Fruit fly (Drosophila melanogaster) S2 (cell line): ENCODE data around the gene Nup358.
A peak's percentile ranks its signal among the peaks of the same experiment; 100 is the strongest.

Experiments used
- CG8478 ChIP-seq: fragments of >200 bp; optimal IDR thresholded peaks from 2 replicates; lab custom pipeline; 2018
- CTCF ChIP-seq, 2 experiments: fragments of >200 bp; optimal IDR thresholded peaks; 2 replicates each; lab custom pipeline; 2018

The Nup358 gene

dm6 chr3R:25236121-25236520 lies 13.0 kb upstream of the Nup358 start:
- TF ChIP-seq CG8478 (no peak), CTCF (optimal IDR thresholded peaks at IDR 0.05; lab: Kevin White, UChicago) (no peak)

DNA sequence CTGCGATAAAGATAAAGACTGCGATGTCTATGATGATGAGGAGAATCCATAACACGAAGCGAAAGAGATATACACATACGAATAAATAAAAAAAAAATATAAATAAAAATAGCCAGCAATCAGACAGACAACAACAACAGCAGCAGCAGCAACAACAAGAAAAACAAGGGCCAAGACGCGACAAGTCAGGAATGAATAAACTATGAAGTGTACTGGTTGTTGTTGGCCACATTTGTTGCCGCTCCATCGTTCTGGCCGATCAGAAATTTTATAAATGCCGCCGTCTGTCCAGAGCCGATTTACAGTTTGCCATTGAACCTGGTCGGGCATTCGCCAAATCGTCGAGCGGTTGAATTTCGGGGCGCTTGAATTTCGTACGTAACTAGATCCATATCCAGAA lies 11.8 kb upstream of the Nup358 start, which contains the start of gene Jhbp7:
Gene Jhbp7, plus strand, starts transcription at position 301 of the 400 bp plus-strand sequence.
- TF ChIP-seq CG8478 (no peak), CTCF (optimal IDR thresholded peaks at IDR 0.05; lab: Kevin White, UChicago) (no peak)

dm6 chr3R:25238771-25239700 lies 10.1 kb upstream of the Nup358 start:
- TF ChIP-seq CTCF (optimal IDR thresholded peaks at IDR 0.05; lab: Kevin White, UChicago) (no peak), CG8478 (no peak)

- TF ChIP-seq CG8478 (no peak), CTCF (optimal IDR thresholded peaks at IDR 0.05; lab: Kevin White, UChicago) (no peak)
Measured at dm6 chr3R:25239880-25240279, 9.3 kb upstream of the Nup358 start, which contains the start of gene to. Gene to, plus strand, starts transcription at chr3R:25240180.

dm6 chr3R:25241507-25242070 lies 7.6 kb upstream of the Nup358 start, which contains the start of gene CG11854:
Gene CG11854, plus strand, starts transcription at chr3R:25242020.
- TF ChIP-seq CTCF (optimal IDR thresholded peaks at IDR 0.05; lab: Kevin White, UChicago), result no peak
- no peak for TF ChIP-seq CG8478

- TF ChIP-seq CG8478 (no peak), CTCF (optimal IDR thresholded peaks at IDR 0.05; lab: Kevin White, UChicago) (peak; percentile 34 to 61)
Measured at dm6 chr3R:25245052-25245813, 3.9 kb upstream of the Nup358 start, which contains the start of gene bam. Gene bam, minus strand, starts transcription at chr3R:25245109.

DNA sequence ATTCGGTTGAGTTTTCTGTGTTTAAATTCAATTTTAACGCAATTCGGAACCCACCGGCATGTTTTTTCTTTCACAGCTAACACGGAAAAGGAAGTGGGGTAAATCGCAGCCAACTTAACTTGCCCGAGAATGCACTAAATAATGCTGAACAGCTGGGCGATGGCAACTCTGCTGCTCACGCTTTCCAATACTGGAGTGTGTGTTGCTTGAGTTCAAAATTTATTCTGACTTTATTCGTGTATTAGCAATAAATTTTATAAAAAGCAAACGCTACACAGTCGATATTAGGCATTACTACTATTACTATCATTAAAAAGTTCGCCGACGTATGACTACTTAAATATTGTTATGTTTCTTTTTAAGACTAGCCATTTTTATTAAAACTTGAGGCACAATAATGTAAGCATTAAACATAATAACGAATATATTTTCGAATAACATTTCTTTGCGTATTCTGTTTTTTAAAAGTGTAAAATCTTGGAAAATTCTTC lies 1.7 kb upstream of the Nup358 start, which contains the start of the genes RpS27 and Nup37:
Gene RpS27, minus strand, starts transcription at position 136 of the 491 bp plus-strand sequence.
Gene Nup37, plus strand, starts transcription at position 280 of the 491 bp plus-strand sequence.
- peak in 1 of 2 experiments; percentile 31 for TF ChIP-seq CTCF (optimal IDR thresholded peaks at IDR 0.05; lab: Kevin White, UChicago)
- no peak for TF ChIP-seq CG8478

dm6 chr3R:25258628-25259240 lies 9.6 kb downstream of the Nup358 start, which contains the start of gene CG11857:
Gene CG11857, plus strand, starts transcription at chr3R:25258898.
- TF ChIP-seq CG8478, result no peak
- peak; percentile 7 to 17 for TF ChIP-seq CTCF (optimal IDR thresholded peaks at IDR 0.05; lab: Kevin White, UChicago)

- no peak for TF ChIP-seq CG8478
Measured at dm6 chr3R:25260670-25261069, 11.5 kb downstream of the Nup358 start.

dm6 chr3R:25262322-25262761 lies 13.2 kb downstream of the Nup358 start, which contains the start of the genes Kdsr and CG11858:
Gene Kdsr, minus strand, starts transcription at chr3R:25262498.
Gene CG11858, plus strand, starts transcription at chr3R:25262741.
- TF ChIP-seq CG8478 (no peak), CTCF (optimal IDR thresholded peaks at IDR 0.05; lab: Kevin White, UChicago) (no peak)

dm6 chr3R:25265589-25266201 lies 16.5 kb downstream of the Nup358 start, which contains the start of the genes GlnRS and RIOK2:
Gene GlnRS, minus strand, starts transcription at chr3R:25265721.
Gene RIOK2, plus strand, starts transcription at chr3R:25265844.
- TF ChIP-seq CG8478, result no peak
- peak; percentile 0 to 51 for TF ChIP-seq CTCF (optimal IDR thresholded peaks at IDR 0.05; lab: Kevin White, UChicago)

DNA sequence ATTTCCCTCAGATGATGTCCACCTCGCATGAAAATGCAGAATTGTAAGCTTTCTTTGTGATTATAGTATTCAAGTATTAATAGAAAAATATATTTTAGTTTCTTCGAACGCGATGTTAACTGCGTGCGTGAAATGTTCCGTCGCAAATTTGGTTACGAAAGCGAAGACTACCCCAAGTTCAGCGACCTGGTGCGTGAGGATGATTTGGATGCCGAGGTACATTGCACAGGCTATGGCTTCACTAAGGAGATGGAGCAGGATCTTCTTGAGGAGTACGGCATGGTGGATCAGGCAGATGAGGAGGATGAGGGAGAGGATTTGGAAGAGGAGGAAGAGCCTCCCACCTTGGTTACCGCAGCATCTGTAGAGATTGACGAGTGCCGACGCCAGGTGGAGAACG lies 17.6 kb downstream of the Nup358 start:
- TF ChIP-seq CG8478 (no peak), CTCF (optimal IDR thresholded peaks at IDR 0.05; lab: Kevin White, UChicago) (no peak)

DNA sequence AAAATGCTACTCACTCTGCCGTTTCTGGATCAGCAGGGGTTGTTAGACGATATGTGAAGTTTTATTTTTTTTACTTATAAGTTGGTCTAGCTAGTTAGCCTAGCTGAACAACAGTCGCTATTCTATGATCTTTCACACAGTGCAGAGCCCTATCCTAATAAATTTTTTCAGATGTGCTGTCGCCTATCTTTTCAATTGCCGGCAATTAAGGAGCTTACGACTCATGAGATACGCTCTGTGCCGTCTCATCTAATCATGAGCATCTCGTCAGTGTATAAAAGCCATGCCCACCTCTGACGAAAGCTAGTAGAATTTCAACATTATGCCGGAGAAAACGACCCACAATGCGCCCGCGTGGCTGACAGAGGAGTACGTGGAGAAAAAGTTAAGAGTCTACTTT lies 20.8 kb downstream of the Nup358 start, which contains the start of the genes CG11889 and CG11891:
Gene CG11889, plus strand, starts transcription at position 301 of the 400 bp plus-strand sequence.
Gene CG11891, plus strand, starts transcription at position 301 of the 400 bp plus-strand sequence.
- TF ChIP-seq CTCF (optimal IDR thresholded peaks at IDR 0.05; lab: Kevin White, UChicago), result no peak

DNA sequence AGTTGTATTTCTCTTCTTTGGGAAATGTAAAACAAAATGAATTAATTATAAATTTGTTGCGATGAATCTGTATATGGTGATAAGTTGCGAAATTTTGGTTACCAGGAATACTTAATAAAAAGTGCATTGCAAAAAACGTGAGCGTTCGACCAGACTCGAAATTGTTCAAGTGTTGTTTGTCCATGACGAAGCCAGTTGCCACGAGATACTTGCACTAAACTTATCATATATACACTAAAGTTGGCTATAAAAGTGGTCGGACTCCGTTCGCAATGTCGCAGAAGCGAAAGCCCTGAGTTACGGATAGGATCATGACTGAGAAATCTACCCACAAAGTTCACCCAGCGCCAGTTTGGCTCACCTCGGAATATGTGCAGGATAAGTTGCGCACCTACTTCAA lies 24.4 kb downstream of the Nup358 start, which contains the start of gene CG11878:
Gene CG11878, plus strand, starts transcription at position 301 of the 400 bp plus-strand sequence.
- TF ChIP-seq CTCF (optimal IDR thresholded peaks at IDR 0.05; lab: Kevin White, UChicago) (no peak), CG8478 (no peak)
